Worm (Caenorhabditis elegans) whole organism, L3 larva: ENCODE data around the gene ccch-2.

Experiments
- ama-1 ChIP-seq: fragments of 150-350 bp; optimal IDR thresholded peaks from 2 replicates; lab custom pipeline; 2018
- ceh-16 ChIP-seq: sonication (generic microtip); optimal IDR thresholded peaks from 2 replicates; lab custom pipeline; 2017; ENCODE audit warnings: missing biosample characterization, missing genetic modification characterization
- fkh-10 ChIP-seq: sonication (generic microtip); optimal IDR thresholded peaks from 2 replicates; lab custom pipeline; 2017; ENCODE audit warnings: missing biosample characterization, missing genetic modification reagents, missing genetic modification characterization
- fos-1 ChIP-seq: fragments of 150-350 bp; optimal IDR thresholded peaks from 2 replicates; lab custom pipeline; 2014; ENCODE audit warnings: missing biosample characterization, missing genetic modification characterization
- lin-15B ChIP-seq: fragments of 150-350 bp; optimal IDR thresholded peaks from 2 replicates; lab custom pipeline; 2014; ENCODE audit warnings: missing biosample characterization, missing genetic modification characterization
- nfya-1 ChIP-seq: sonication (generic microtip); optimal IDR thresholded peaks from 2 replicates; lab custom pipeline; 2017; ENCODE audit warnings: missing genetic modification characterization, mild to moderate bottlenecking, missing compliant biosample characterization, antibody characterized with exemption, moderate library complexity; ENCODE audit not compliant: insufficient read depth
- nhr-11 ChIP-seq: fragments of 150-350 bp; optimal IDR thresholded peaks from 2 replicates; lab custom pipeline; 2014; ENCODE audit warnings: missing biosample characterization, missing genetic modification characterization
- nhr-237 ChIP-seq: fragments of 150-350 bp; optimal IDR thresholded peaks from 2 replicates; lab custom pipeline; 2014; ENCODE audit warnings: missing biosample characterization, missing genetic modification characterization
- nhr-77 ChIP-seq: fragments of 150-350 bp; optimal IDR thresholded peaks from 2 replicates; lab custom pipeline; 2014; ENCODE audit warnings: missing biosample characterization, missing genetic modification characterization
- unc-62 ChIP-seq: fragments of 150-350 bp; sonication (generic microtip); optimal IDR thresholded peaks from 4 replicates; lab custom pipeline; 2014; ENCODE audit warnings: missing biosample characterization, missing genetic modification reagents, missing genetic modification characterization
- zag-1 ChIP-seq: fragments of 150-350 bp; optimal IDR thresholded peaks from 2 replicates; lab custom pipeline; 2014; ENCODE audit warnings: missing biosample characterization, missing genetic modification characterization

DNA sequence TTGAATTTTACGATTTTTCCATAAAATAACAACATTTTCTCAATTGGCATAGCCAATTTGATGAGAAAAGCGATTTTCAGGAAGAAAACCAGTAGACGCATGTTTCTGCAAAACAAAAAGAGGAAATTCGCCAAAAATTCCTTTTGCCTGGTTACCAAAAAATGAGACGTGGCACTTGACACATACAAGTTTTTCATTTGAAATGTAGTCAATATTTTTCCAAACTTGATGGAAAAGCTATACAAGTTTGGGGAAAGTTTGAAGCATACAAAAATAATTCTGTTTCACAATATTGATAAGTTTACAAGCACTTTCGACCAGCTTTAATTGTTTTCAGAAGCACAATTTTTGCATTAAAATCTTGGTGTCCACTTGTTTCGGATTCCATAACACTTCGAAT lies 2.6 kb downstream of the ccch-2 start, which contains the start of gene clec-191:
- no peak for TF ChIP-seq nhr-237 (tag; lab: Kevin White, UChicago)
- TF ChIP-seq zag-1 (tag; lab: Kevin White, UChicago), result no peak
- TF ChIP-seq nfya-1 (tag; lab: Kevin White, UChicago), result no peak
- no peak for TF ChIP-seq unc-62 (GFP tag; lab: Kevin White, UChicago)
- no peak for TF ChIP-seq fos-1
- no peak for TF ChIP-seq nhr-77
- TF ChIP-seq lin-15B (tag; lab: Kevin White, UChicago), result no peak
- TF ChIP-seq ama-1, result no peak
- no peak for TF ChIP-seq fkh-10
- TF ChIP-seq nhr-11, result no peak
- TF ChIP-seq ceh-16 (tag; lab: Kevin White, UChicago), result no peak
